Fruit fly (Drosophila melanogaster): ENCODE results near the gene CG46412.

DNA sequence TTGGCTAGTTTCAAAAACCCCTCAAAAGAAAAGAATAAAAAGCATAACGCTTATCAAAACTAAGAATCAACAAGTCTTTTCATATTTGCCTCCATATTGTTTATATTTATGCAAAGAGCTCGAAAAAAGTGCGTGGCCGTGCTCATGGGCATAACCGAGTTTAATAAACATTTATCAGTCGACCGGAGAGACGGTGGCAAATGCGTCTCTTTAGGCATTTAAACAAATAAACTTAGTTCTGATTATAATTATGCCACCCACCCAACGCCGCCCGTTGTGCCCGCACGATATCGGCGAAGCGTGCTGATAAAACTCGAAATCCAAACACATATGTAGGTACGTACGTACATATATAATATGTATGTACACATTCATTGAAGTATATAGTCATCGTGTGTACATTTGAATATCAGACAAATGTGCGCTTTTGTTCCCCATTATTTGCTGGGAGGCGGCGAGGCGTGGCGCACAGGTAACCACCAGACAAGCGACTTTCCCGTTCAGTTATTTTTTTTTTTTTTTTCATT is 35.4 kb downstream of the CG46412 start:
- TF ChIP-seq Dll (optimal IDR thresholded peaks at IDR 0.05), result no peak
- TF ChIP-seq EcR (GFP tag; optimal IDR thresholded peaks at IDR 0.05), result no peak
- TF ChIP-seq psq (optimal IDR thresholded peaks at IDR 0.05), result no peak
- TF ChIP-seq pan (optimal IDR thresholded peaks at IDR 0.05), result no peak
- no peak for TF ChIP-seq CG8478 (optimal IDR thresholded peaks at IDR 0.05)
- TF ChIP-seq usp (GFP tag; optimal IDR thresholded peaks at IDR 0.05), result no peak

All from whole organism.